Fruit fly (Drosophila melanogaster) whole organism, wandering third instar larva: ENCODE results near the gene wntD.

Experiments
- Vsx2 ChIP-seq: fragments of 200-300, 225-300 bp; sonication (Bioruptor generic); optimal IDR thresholded peaks from 2 replicates; lab custom pipeline; 2018; ENCODE audit warnings: missing biosample characterization, missing genetic modification characterization; ENCODE audit not compliant: partially characterized antibody
- h ChIP-seq: fragments of 200-800 bp; sonication (Bioruptor generic); optimal IDR thresholded peaks from 3 replicates; lab custom pipeline; 2016; ENCODE audit warnings: missing biosample characterization, mild to moderate bottlenecking, missing genetic modification characterization
- pan ChIP-seq: fragments of >200 bp; optimal IDR thresholded peaks from 2 replicates; lab custom pipeline; 2017
- psq ChIP-seq: fragments of 200-800 bp; sonication (Bioruptor generic); optimal IDR thresholded peaks from 3 replicates; lab custom pipeline; 2017; ENCODE audit warnings: missing biosample characterization, mild to moderate bottlenecking, missing genetic modification characterization, moderate library complexity

DNA sequence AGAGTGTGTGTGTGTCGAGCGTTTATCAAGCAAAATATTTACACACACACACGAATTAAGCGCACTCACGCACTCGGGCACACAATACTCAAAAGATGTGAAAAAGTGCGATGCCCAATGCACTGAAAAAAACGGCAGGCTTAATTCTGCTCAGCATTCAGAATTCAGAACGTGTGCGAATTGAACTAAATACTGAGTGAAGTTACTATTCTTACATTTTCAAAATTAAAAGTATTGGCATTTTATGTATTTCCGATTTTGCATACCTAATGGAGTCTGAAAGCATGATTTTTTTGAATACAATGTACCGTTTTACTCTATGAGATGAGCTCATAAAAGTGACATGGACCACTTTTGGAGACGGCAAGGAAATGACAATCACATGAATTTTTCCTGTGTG lies 35.9 kb downstream of the wntD start:
- TF ChIP-seq pan (lab: Kevin White, UChicago), result no peak
- TF ChIP-seq psq (GFP tag; lab: Kevin White, UChicago), result no peak
- no peak for TF ChIP-seq Vsx2 (GFP tag; lab: Kevin White, UChicago)
- TF ChIP-seq h (GFP tag; lab: Kevin White, UChicago), result no peak
